Fruit fly (Drosophila melanogaster) whole organism, embryonic: ENCODE data around the gene Lamtor3.

Experiments
- Abd-B ChIP-seq: fragments of 200-800 bp; sonication (Bioruptor generic); optimal IDR thresholded peaks from 2 replicates; lab custom pipeline; 2018; ENCODE audit warnings: missing biosample characterization, mild to moderate bottlenecking, missing genetic modification characterization, moderate library complexity
- Asciz ChIP-seq: fragments of 200-800 bp; sonication (Bioruptor generic); optimal IDR thresholded peaks from 2 replicates; lab custom pipeline; 2017; ENCODE audit warnings: missing biosample characterization, mild to moderate bottlenecking, missing genetic modification characterization, missing genetic modification reagents
- C15 ChIP-seq: fragments of 200-800 bp; sonication (Bioruptor generic); IDR thresholded peaks from 3 replicates; pipeline ENCODE4 v1.3.6; 2022; ENCODE audit warnings: missing biosample characterization, missing genetic modification characterization
- CG10366 ChIP-seq: fragments of 200-800 bp; sonication (Bioruptor generic); IDR thresholded peaks from 2 replicates; pipeline ENCODE4 v1.3.6; 2022; ENCODE audit warnings: missing biosample characterization, missing genetic modification characterization
- CG10462 ChIP-seq: fragments of 200-800 bp; sonication (Bioruptor generic); optimal IDR thresholded peaks from 2 replicates; lab custom pipeline; 2016; ENCODE audit warnings: missing biosample characterization, missing genetic modification characterization
- CG11093 ChIP-seq: fragments of 200-800 bp; sonication (Bioruptor generic); IDR thresholded peaks from 3 replicates; pipeline ENCODE4 v1.3.6; 2022; ENCODE audit warnings: missing biosample characterization, missing genetic modification characterization
- CG12104 ChIP-seq: fragments of 200-800 bp; sonication (Bioruptor generic); optimal IDR thresholded peaks from 3 replicates; lab custom pipeline; 2016; ENCODE audit warnings: missing biosample characterization, missing genetic modification characterization
- CG12236 ChIP-seq: fragments of 200-800 bp; sonication (Bioruptor generic); optimal IDR thresholded peaks from 2 replicates; lab custom pipeline; 2016; ENCODE audit warnings: missing biosample characterization, missing genetic modification characterization
- CG12391 ChIP-seq: fragments of 200-800 bp; sonication (Bioruptor generic); optimal IDR thresholded peaks from 3 replicates; lab custom pipeline; 2018; ENCODE audit warnings: missing biosample characterization, mild to moderate bottlenecking, missing genetic modification characterization, moderate library complexity
- CG14050 ChIP-seq: fragments of 200-800 bp; sonication (Bioruptor generic); IDR thresholded peaks from 3 replicates; pipeline ENCODE4 v1.3.6; 2022; ENCODE audit warnings: missing biosample characterization, missing genetic modification characterization
- CG15011 ChIP-seq: fragments of 200-800 bp; sonication (Bioruptor generic); optimal IDR thresholded peaks from 3 replicates; lab custom pipeline; 2018; ENCODE audit warnings: missing biosample characterization, mild to moderate bottlenecking, missing genetic modification characterization
- CG16815 ChIP-seq: fragments of 200-800 bp; sonication (Bioruptor generic); optimal IDR thresholded peaks from 3 replicates; lab custom pipeline; 2017; ENCODE audit warnings: missing biosample characterization, mild to moderate bottlenecking, missing genetic modification characterization
- CG17568 ChIP-seq: fragments of 200-800 bp; sonication (Bioruptor generic); optimal IDR thresholded peaks from 2 replicates; lab custom pipeline; 2018; ENCODE audit warnings: missing biosample characterization, mild to moderate bottlenecking, missing genetic modification characterization, moderate library complexity
- CG1792 ChIP-seq: fragments of 200-800 bp; sonication (Bioruptor generic); optimal IDR thresholded peaks from 2 replicates; lab custom pipeline; 2016; ENCODE audit warnings: missing biosample characterization, missing genetic modification characterization
- CG2120 ChIP-seq: fragments of 200-800 bp; sonication (Bioruptor generic); optimal IDR thresholded peaks from 3 replicates; lab custom pipeline; 2016; ENCODE audit warnings: missing biosample characterization, missing genetic modification characterization
- CG2199 ChIP-seq: fragments of 200-800 bp; sonication (Bioruptor generic); IDR thresholded peaks from 3 replicates; pipeline ENCODE4 v1.3.6; 2022; ENCODE audit warnings: missing biosample characterization, missing genetic modification characterization
- CG2875 ChIP-seq: fragments of 200-800 bp; sonication (Bioruptor generic); optimal IDR thresholded peaks from 2 replicates; lab custom pipeline; 2017; ENCODE audit warnings: missing biosample characterization, mild to moderate bottlenecking, missing genetic modification characterization, missing genetic modification reagents
- CG4854 ChIP-seq: fragments of 200-800 bp; sonication (Bioruptor generic); optimal IDR thresholded peaks from 2 replicates; lab custom pipeline; 2016; ENCODE audit warnings: missing biosample characterization, missing genetic modification characterization, inconsistent platforms
- CG6654 ChIP-seq: fragments of 200-800 bp; sonication (Bioruptor generic); optimal IDR thresholded peaks from 2 replicates; lab custom pipeline; 2017; ENCODE audit warnings: missing biosample characterization, mild to moderate bottlenecking, missing genetic modification characterization
- CG8089 ChIP-seq: fragments of 200-800 bp; sonication (Bioruptor generic); optimal IDR thresholded peaks from 3 replicates; lab custom pipeline; 2016; ENCODE audit warnings: missing biosample characterization, missing genetic modification characterization
- CG8765 ChIP-seq: fragments of 200-800 bp; sonication (Bioruptor generic); IDR thresholded peaks from 2 replicates; pipeline ENCODE4 v1.3.6; 2022; ENCODE audit warnings: missing biosample characterization, missing genetic modification characterization
- CG9437 ChIP-seq: fragments of 200-800 bp; sonication (Bioruptor generic); optimal IDR thresholded peaks from 2 replicates; lab custom pipeline; 2018; ENCODE audit warnings: missing biosample characterization, mild to moderate bottlenecking, missing genetic modification characterization
- CrebB ChIP-seq: fragments of 200-800 bp; sonication (Bioruptor generic); optimal IDR thresholded peaks from 3 replicates; lab custom pipeline; 2018; ENCODE audit warnings: missing biosample characterization, mild to moderate bottlenecking, missing genetic modification characterization
- Elba2 ChIP-seq: fragments of 200-800 bp; sonication (Bioruptor generic); optimal IDR thresholded peaks from 3 replicates; lab custom pipeline; 2016; ENCODE audit warnings: missing biosample characterization, missing genetic modification characterization
- HHEX ChIP-seq: fragments of 200-800 bp; sonication (Bioruptor generic); optimal IDR thresholded peaks from 3 replicates; lab custom pipeline; 2017; ENCODE audit warnings: missing biosample characterization, mild to moderate bottlenecking, missing genetic modification characterization, missing genetic modification reagents
- Lhr ChIP-seq: fragments of 200-800 bp; sonication (Bioruptor generic); optimal IDR thresholded peaks from 3 replicates; lab custom pipeline; 2017; ENCODE audit warnings: mild to moderate bottlenecking, missing biosample characterization, missing genetic modification reagents, missing genetic modification characterization
- Lpt ChIP-seq: fragments of >200 bp; optimal IDR thresholded peaks from 2 replicates; lab custom pipeline; 2018; ENCODE audit warnings: missing biosample characterization, missing genetic modification characterization
- Meics ChIP-seq: fragments of 200-800 bp; sonication (Bioruptor generic); optimal IDR thresholded peaks from 2 replicates; lab custom pipeline; 2017; ENCODE audit warnings: missing biosample characterization, mild to moderate bottlenecking, missing genetic modification characterization
- Myb ChIP-seq: fragments of 200-800 bp; sonication (Bioruptor generic); optimal IDR thresholded peaks from 2 replicates; lab custom pipeline; 2016; ENCODE audit warnings: missing biosample characterization, missing genetic modification characterization
- PHDP ChIP-seq: fragments of 200-800 bp; sonication (Bioruptor generic); optimal IDR thresholded peaks from 3 replicates; lab custom pipeline; 2018; ENCODE audit warnings: missing biosample characterization, mild to moderate bottlenecking, missing genetic modification characterization, moderate library complexity
- Sin3A ChIP-seq: fragments of >200 bp; optimal IDR thresholded peaks from 2 replicates; lab custom pipeline; 2018
- TFAM ChIP-seq: fragments of 200-800 bp; sonication (Bioruptor generic); optimal IDR thresholded peaks from 2 replicates; lab custom pipeline; 2017; ENCODE audit warnings: missing biosample characterization, missing genetic modification characterization, inconsistent platforms
- ac ChIP-seq: fragments of 200-800 bp; sonication (Bioruptor generic); optimal IDR thresholded peaks from 3 replicates; lab custom pipeline; 2017; ENCODE audit warnings: missing biosample characterization, mild to moderate bottlenecking, missing genetic modification characterization
- bsh ChIP-seq, 2 experiments: fragments of 200-800 bp; sonication (Bioruptor generic); optimal IDR thresholded peaks; 2 replicates each; lab custom pipeline; 2017 to 2018; ENCODE audit warnings: mild to moderate bottlenecking in 2 of 2, missing biosample characterization in 2 of 2, missing genetic modification characterization in 2 of 2, moderate library complexity in 1 of 2
- chif ChIP-seq, 2 experiments: fragments of 200-800 bp; sonication (Bioruptor generic); optimal IDR thresholded peaks; 3 replicates each; lab custom pipeline; 2016; ENCODE audit warnings: missing biosample characterization in 2 of 2, missing genetic modification characterization in 2 of 2
- crc ChIP-seq: fragments of 200-800 bp; sonication (Bioruptor generic); optimal IDR thresholded peaks from 2 replicates; lab custom pipeline; 2016; ENCODE audit warnings: missing biosample characterization, missing genetic modification characterization
- crol ChIP-seq: fragments of 200-800 bp; sonication (Bioruptor generic); IDR thresholded peaks from 2 replicates; pipeline ENCODE4 v1.3.6; 2022; ENCODE audit warnings: missing biosample characterization, missing genetic modification characterization
- crp ChIP-seq, 2 experiments: fragments of 200-800 bp; sonication (Bioruptor generic); optimal IDR thresholded peaks; 2 replicates in 1 of 2; 3 replicates in 1 of 2; lab custom pipeline; 2017; ENCODE audit warnings: missing biosample characterization in 2 of 2, missing genetic modification characterization in 2 of 2, mild to moderate bottlenecking in 1 of 2, moderate library complexity in 1 of 2
- fd3F ChIP-seq: fragments of 200-800 bp; sonication (Bioruptor generic); optimal IDR thresholded peaks from 2 replicates; lab custom pipeline; 2018; ENCODE audit warnings: missing biosample characterization, mild to moderate bottlenecking, missing genetic modification characterization, moderate library complexity
- gce ChIP-seq: fragments of 200-800 bp; sonication (Bioruptor generic); IDR thresholded peaks from 3 replicates; pipeline ENCODE4 v1.3.6; 2022; ENCODE audit warnings: missing biosample characterization, missing genetic modification characterization
- gsb-n ChIP-seq: fragments of 200-800 bp; sonication (Bioruptor generic); optimal IDR thresholded peaks from 3 replicates; lab custom pipeline; 2018; ENCODE audit warnings: missing biosample characterization, mild to moderate bottlenecking, missing genetic modification characterization
- jing ChIP-seq: fragments of 200-800 bp; sonication (Bioruptor generic); optimal IDR thresholded peaks from 2 replicates; lab custom pipeline; 2018; ENCODE audit warnings: missing biosample characterization, mild to moderate bottlenecking, missing genetic modification characterization
- knrl ChIP-seq: fragments of 200-800 bp; sonication (Bioruptor generic); IDR thresholded peaks from 3 replicates; pipeline ENCODE4 v1.3.6; 2022; ENCODE audit warnings: missing biosample characterization, missing genetic modification characterization; ENCODE audit not compliant: partially characterized antibody
- oc ChIP-seq: fragments of 200-800 bp; sonication (Bioruptor generic); optimal IDR thresholded peaks from 2 replicates; lab custom pipeline; 2018; ENCODE audit warnings: missing biosample characterization, mild to moderate bottlenecking, missing genetic modification characterization, moderate library complexity
- otp ChIP-seq: fragments of 200-800 bp; sonication (Bioruptor generic); IDR thresholded peaks from 3 replicates; pipeline ENCODE4, ENCODE4 v1.3.6; 2022; ENCODE audit warnings: missing biosample characterization, missing genetic modification characterization
- pho ChIP-seq: fragments of 200-800 bp; sonication (Bioruptor generic); optimal IDR thresholded peaks from 2 replicates; lab custom pipeline; 2016; ENCODE audit warnings: missing biosample characterization, missing genetic modification characterization
- sob ChIP-seq: fragments of 200-800 bp; sonication (Bioruptor generic); IDR thresholded peaks from 2 replicates; pipeline ENCODE4 v1.3.6; 2022; ENCODE audit warnings: missing biosample characterization, missing genetic modification characterization
- tll ChIP-seq, 2 experiments: fragments of 200-800 bp in 1 of 2; fragments of >200 bp in 1 of 2; sonication (Bioruptor generic) in 1 of 2; optimal IDR thresholded peaks; 2 replicates each; lab custom pipeline; 2017 to 2019; ENCODE audit warnings: missing biosample characterization in 2 of 2, missing genetic modification characterization in 2 of 2, mild to moderate bottlenecking in 1 of 2, moderate library complexity in 1 of 2
- usp ChIP-seq: fragments of >200 bp; optimal IDR thresholded peaks from 2 replicates; lab custom pipeline; 2017; ENCODE audit warnings: missing biosample characterization, missing genetic modification characterization
- yki ChIP-seq: fragments of >200 bp; optimal IDR thresholded peaks from 3 replicates; lab custom pipeline; 2018
- zen2 ChIP-seq: fragments of 200-800 bp; sonication (Bioruptor generic); IDR thresholded peaks from 3 replicates; pipeline ENCODE4 v1.3.6; 2022; ENCODE audit warnings: missing biosample characterization, missing genetic modification characterization; ENCODE audit not compliant: partially characterized antibody
- zfh1 ChIP-seq: fragments of 200-800 bp; sonication (Bioruptor generic); IDR thresholded peaks from 3 replicates; pipeline ENCODE4 v1.3.6; 2022; ENCODE audit warnings: missing biosample characterization, missing genetic modification characterization

The Lamtor3 gene

DNA sequence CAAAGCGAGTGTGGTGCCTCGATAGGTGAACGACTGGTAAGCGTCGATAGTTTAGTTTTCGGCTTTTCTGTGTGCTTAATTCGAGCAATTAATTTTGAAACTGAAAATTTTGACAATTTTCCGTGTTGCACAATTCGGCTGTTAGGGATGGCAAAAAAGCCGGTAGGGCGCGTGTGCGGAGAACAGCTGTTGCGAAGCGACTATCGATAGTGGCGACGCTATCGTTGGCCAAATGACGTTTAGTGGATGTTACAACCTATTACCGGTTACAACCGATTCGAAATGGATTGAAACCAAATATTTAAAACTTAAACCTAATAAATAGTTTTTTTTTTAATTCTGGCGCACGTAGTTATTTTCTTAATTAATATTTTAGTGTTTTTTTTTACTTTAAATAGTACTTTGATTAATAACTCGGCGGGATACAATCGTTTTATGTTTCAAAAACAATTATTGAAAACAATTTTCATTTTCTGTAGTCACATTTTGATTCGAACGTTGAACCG is 20.0 kb downstream of the Lamtor3 start, which contains the start of the genes mEFTs and Dhc36C (continued):
- TF ChIP-seq CG12391 (tag; lab: Kevin White, UChicago), result no peak
- no peak for TF ChIP-seq tll (GFP tag; optimal IDR thresholded peaks at IDR 0.05; lab: Kevin White, UChicago)
- no peak for TF ChIP-seq ac
- peak; percentile 66 for TF ChIP-seq Myb
- no peak for TF ChIP-seq crc
- peak; percentile 82 to 97 for TF ChIP-seq crp (GFP tag; optimal IDR thresholded peaks at IDR 0.05; lab: Kevin White, UChicago)
- no peak for TF ChIP-seq otp (GFP tag; lab: Robert Waterston, UW)
- no peak for TF ChIP-seq CG10366 (GFP tag; lab: Robert Waterston, UW)
- TF ChIP-seq Lpt, result no peak
- TF ChIP-seq Lhr, result peak; percentile 58
- TF ChIP-seq CG12104 (GFP tag; lab: Kevin White, UChicago), result no peak
- no peak for TF ChIP-seq CG4854
- TF ChIP-seq CG14050 (GFP tag; lab: Robert Waterston, UW), result no peak
- peak; percentile 87 for TF ChIP-seq knrl (GFP tag; lab: Robert Waterston, UW)
- no peak for TF ChIP-seq C15
- TF ChIP-seq gce (GFP tag; lab: Robert Waterston, UW), result no peak
- peak; percentile 13 for TF ChIP-seq CG9437
- TF ChIP-seq pho (GFP tag; lab: Kevin White, UChicago), result no peak
- TF ChIP-seq CG1792 (GFP tag; lab: Kevin White, UChicago), result no peak
- TF ChIP-seq Elba2 (GFP tag; lab: Kevin White, UChicago), result no peak
- TF ChIP-seq TFAM, result no peak
- TF ChIP-seq CG11093, result no peak
- TF ChIP-seq zfh1 (GFP tag; lab: Robert Waterston, UW), result no peak
- TF ChIP-seq CG8765, result no peak
- no peak for TF ChIP-seq jing (GFP tag; lab: Kevin White, UChicago)
- TF ChIP-seq CG12236 (GFP tag; lab: Kevin White, UChicago), result no peak
- no peak for TF ChIP-seq CG10462 (GFP tag; lab: Kevin White, UChicago)
- no peak for TF ChIP-seq CG8089 (GFP tag; lab: Kevin White, UChicago)
- TF ChIP-seq usp (GFP tag; lab: Kevin White, UChicago), result no peak
- TF ChIP-seq yki (lab: Kevin White, UChicago), result no peak
- no peak for TF ChIP-seq HHEX (GFP tag; lab: Kevin White, UChicago)
- TF ChIP-seq bsh (GFP tag; optimal IDR thresholded peaks at IDR 0.05; lab: Kevin White, UChicago), result no peak
- TF ChIP-seq chif (GFP tag; optimal IDR thresholded peaks at IDR 0.05; lab: Kevin White, UChicago), result no peak
- TF ChIP-seq Meics, result no peak
- no peak for TF ChIP-seq oc
- TF ChIP-seq CG2875 (GFP tag; lab: Kevin White, UChicago), result no peak
- no peak for TF ChIP-seq CG16815 (GFP tag; lab: Kevin White, UChicago)
- no peak for TF ChIP-seq PHDP (tag; lab: Kevin White, UChicago)
- no peak for TF ChIP-seq CG2120 (GFP tag; lab: Kevin White, UChicago)
- peak; percentile 27; the same call in 1 of the 2 replicates for TF ChIP-seq sob
- no peak for TF ChIP-seq crol (GFP tag; lab: Robert Waterston, UW)
- TF ChIP-seq CG15011 (GFP tag; lab: Kevin White, UChicago), result no peak
- TF ChIP-seq CG17568 (GFP tag; lab: Kevin White, UChicago), result no peak
- TF ChIP-seq zen2 (GFP tag; lab: Robert Waterston, UW), result peak; percentile 82; the same call in 2 of the 3 replicates
- TF ChIP-seq Asciz (GFP tag; lab: Kevin White, UChicago), result no peak
- no peak for TF ChIP-seq CG6654 (GFP tag; lab: Kevin White, UChicago)
- no peak for TF ChIP-seq CrebB (tag; lab: Kevin White, UChicago)
- peak; percentile 40 for TF ChIP-seq Sin3A (lab: Kevin White, UChicago)
- no peak for TF ChIP-seq Abd-B (GFP tag; lab: Kevin White, UChicago)
- TF ChIP-seq gsb-n, result no peak
- no peak for TF ChIP-seq CG2199 (GFP tag; lab: Robert Waterston, UW)
- no peak for TF ChIP-seq fd3F (GFP tag; lab: Kevin White, UChicago)
